Worm (Caenorhabditis elegans) whole organism, L2 larva: ENCODE data around the gene mdt-21.

Experiments used
- ceh-16 ChIP-seq: fragments of 150-350 bp; optimal IDR thresholded peaks from 2 replicates; lab custom pipeline; 2014; ENCODE audit warnings: missing biosample characterization, missing genetic modification characterization
- elt-1 ChIP-seq: fragments of 150-350 bp; optimal IDR thresholded peaks from 2 replicates; lab custom pipeline; 2014; ENCODE audit warnings: missing biosample characterization, missing genetic modification characterization
- fos-1 ChIP-seq: fragments of 150-350 bp; optimal IDR thresholded peaks from 2 replicates; lab custom pipeline; 2014; ENCODE audit warnings: missing biosample characterization, missing genetic modification characterization
- lin-13 ChIP-seq: fragments of 150-350 bp; optimal IDR thresholded peaks from 2 replicates; lab custom pipeline; 2014; ENCODE audit warnings: missing biosample characterization, missing genetic modification reagents, missing genetic modification characterization
- lsy-2 ChIP-seq, 2 experiments: fragments of 150-350 bp in 1 of 2; sonication (generic microtip) in 1 of 2; optimal IDR thresholded peaks; 2 replicates each; lab custom pipeline; 2014 to 2017; ENCODE audit warnings: missing biosample characterization in 2 of 2, missing genetic modification characterization in 2 of 2
- mab-5 ChIP-seq: fragments of 150-350 bp; optimal IDR thresholded peaks from 2 replicates; lab custom pipeline; 2014; ENCODE audit warnings: missing biosample characterization, missing genetic modification characterization
- nhr-12 ChIP-seq: fragments of 150-350 bp; optimal IDR thresholded peaks from 2 replicates; lab custom pipeline; 2014; ENCODE audit warnings: missing biosample characterization, missing genetic modification characterization
- nhr-23 ChIP-seq: fragments of 150-350 bp; optimal IDR thresholded peaks from 2 replicates; lab custom pipeline; 2014; ENCODE audit warnings: missing biosample characterization, missing genetic modification reagents, missing genetic modification characterization
- nhr-237 ChIP-seq: fragments of 150-350 bp; optimal IDR thresholded peaks from 2 replicates; lab custom pipeline; 2014; ENCODE audit warnings: missing biosample characterization, missing genetic modification characterization
- nhr-77 ChIP-seq: fragments of 150-350 bp; optimal IDR thresholded peaks from 2 replicates; lab custom pipeline; 2014; ENCODE audit warnings: missing biosample characterization, missing genetic modification characterization
- skn-1 ChIP-seq: sonication (generic microtip); optimal IDR thresholded peaks from 2 replicates; lab custom pipeline; 2017; ENCODE audit warnings: missing biosample characterization, missing genetic modification characterization
- ztf-11 ChIP-seq: sonication (generic microtip); optimal IDR thresholded peaks from 2 replicates; lab custom pipeline; 2017; ENCODE audit warnings: missing biosample characterization, missing genetic modification characterization
- ztf-4 ChIP-seq: fragments of 150-350 bp; optimal IDR thresholded peaks from 2 replicates; lab custom pipeline; 2014; ENCODE audit warnings: missing biosample characterization, missing genetic modification characterization

DNA sequence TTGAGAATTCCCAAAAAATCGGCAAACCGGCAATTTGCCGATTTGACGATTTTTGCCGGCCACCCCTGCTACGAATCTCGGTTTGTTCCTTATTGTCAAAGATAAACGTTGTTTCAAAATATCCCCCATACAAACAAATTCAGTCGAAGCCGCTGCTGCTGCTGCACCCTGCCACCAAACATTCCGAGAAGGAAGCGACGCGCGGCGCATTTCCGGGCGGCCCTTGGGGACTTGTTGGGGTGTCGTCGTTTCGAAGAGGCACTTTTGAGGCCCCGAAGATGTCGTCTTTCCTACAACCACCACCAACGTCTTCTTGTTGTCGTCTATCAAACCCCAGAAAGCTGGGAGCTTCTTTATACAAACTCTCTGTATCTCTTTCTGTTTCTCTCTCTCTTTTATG lies 17.0 kb downstream of the mdt-21 start:
- TF ChIP-seq ceh-16 (no peak), mab-5 (tag; lab: Kevin White, UChicago) (no peak), nhr-77 (no peak), ztf-11 (tag; lab: Kevin White, UChicago) (no peak), elt-1 (tag; lab: Kevin White, UChicago) (no peak), lsy-2 (tag; optimal IDR thresholded peaks at IDR 0.05; lab: Kevin White, UChicago) (no peak), skn-1 (tag; lab: Kevin White, UChicago) (no peak), nhr-237 (tag; lab: Kevin White, UChicago) (no peak), ztf-4 (no peak), nhr-12 (tag; lab: Kevin White, UChicago) (no peak), fos-1 (tag; lab: Kevin White, UChicago) (no peak), nhr-23 (tag; lab: Kevin White, UChicago) (no peak), lin-13 (no peak)
